Fruit fly (Drosophila melanogaster): ENCODE measurements around the gene side-VII.

Gene side-VII

DNA sequence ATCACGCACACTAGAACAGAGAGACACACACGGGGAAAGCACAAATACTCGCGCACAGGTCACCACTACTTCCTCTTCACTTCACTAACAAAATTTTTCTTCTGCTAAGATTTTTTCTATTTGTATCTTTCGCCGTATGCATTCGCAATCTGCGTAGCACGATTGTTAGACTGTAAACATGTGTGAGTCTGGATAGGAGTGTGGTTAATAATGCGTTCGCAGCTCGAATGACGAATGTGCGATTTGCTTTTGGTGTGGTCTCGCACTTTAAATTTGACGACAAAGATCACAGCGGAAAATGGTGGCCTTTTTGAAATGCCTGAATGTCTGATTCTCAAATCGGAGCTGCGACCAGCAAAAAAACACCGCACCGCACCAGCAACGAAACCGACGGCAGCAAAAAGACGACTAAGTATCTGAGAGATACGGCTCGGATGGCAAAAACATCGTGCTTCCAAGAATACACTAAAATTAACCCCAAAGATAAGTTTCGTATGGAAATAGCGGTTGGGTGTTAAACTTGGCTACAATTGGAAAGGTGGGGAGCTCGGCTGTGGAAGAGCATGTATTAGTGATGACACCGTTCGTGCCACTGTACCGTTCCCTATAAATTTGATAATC, 34.7 kb downstream of the side-VII start, which contains the start of gene Unc-115a (continued):
- TF ChIP-seq CG4617 (GFP tag; optimal IDR thresholded peaks at IDR 0.05; ENCODE audit: borderline replicate concordance): peak; percentile 34
- TF ChIP-seq CG12104 (GFP tag; optimal IDR thresholded peaks at IDR 0.05): peak; percentile 29
- no peak for TF ChIP-seq otp (GFP tag; IDR thresholded peaks at IDR 0.05)
- TF ChIP-seq CG13624 (GFP tag; optimal IDR thresholded peaks at IDR 0.05): peak; percentile 78
- TF ChIP-seq dm (GFP tag; optimal IDR thresholded peaks at IDR 0.05): peak; percentile 94
- TF ChIP-seq Dll (GFP tag; IDR thresholded peaks at IDR 0.05; ENCODE audit: partially characterized antibody): no peak
- TF ChIP-seq gcm2 (GFP tag; optimal IDR thresholded peaks at IDR 0.05): peak; percentile 53
- TF ChIP-seq Spps (tag; optimal IDR thresholded peaks at IDR 0.05): no peak
- TF ChIP-seq NC2β (GFP tag; optimal IDR thresholded peaks at IDR 0.05): peak; percentile 31
- TF ChIP-seq so (GFP tag; IDR thresholded peaks at IDR 0.05): no peak
- TF ChIP-seq Hmx (GFP tag; optimal IDR thresholded peaks at IDR 0.05): no peak
- peak; percentile 48 for TF ChIP-seq Bteb2 (GFP tag; optimal IDR thresholded peaks at IDR 0.05)
- peak; percentile 47 for TF ChIP-seq salm (tag; optimal IDR thresholded peaks at IDR 0.05)
- no peak for TF ChIP-seq ato (GFP tag; IDR thresholded peaks at IDR 0.05; ENCODE audit: partially characterized antibody)
- TF ChIP-seq slou (GFP tag; optimal IDR thresholded peaks at IDR 0.05): peak; percentile 3
- TF ChIP-seq inv (GFP tag; IDR thresholded peaks at IDR 0.05; ENCODE audit: partially characterized antibody): no peak
- no peak for TF ChIP-seq esg (GFP tag; conservative IDR thresholded peaks at IDR 0.05)
- peak; percentile 43 for TF ChIP-seq CG12236 (GFP tag; optimal IDR thresholded peaks at IDR 0.05)
- peak; percentile 54 for TF ChIP-seq CG6813 (GFP tag; optimal IDR thresholded peaks at IDR 0.05)
- no peak for TF ChIP-seq Trl (optimal IDR thresholded peaks at IDR 0.05)
- TF ChIP-seq Trl (GFP tag; optimal IDR thresholded peaks at IDR 0.05): peak; percentile 30
- TF ChIP-seq vfl (GFP tag; optimal IDR thresholded peaks at IDR 0.05): peak; percentile 39
- no peak for TF ChIP-seq CG7372 (GFP tag; IDR thresholded peaks at IDR 0.05)
- TF ChIP-seq ranshi (GFP tag; IDR thresholded peaks at IDR 0.05): no peak
- TF ChIP-seq YL-1 (GFP tag; optimal IDR thresholded peaks at IDR 0.05): peak; percentile 75
- no peak for TF ChIP-seq wdn (GFP tag; IDR thresholded peaks at IDR 0.05)
- no peak for TF ChIP-seq CG15269 (tag; optimal IDR thresholded peaks at IDR 0.05)
- TF ChIP-seq amos (GFP tag; IDR thresholded peaks at IDR 0.05; ENCODE audit: partially characterized antibody): no peak
- peak; percentile 42 for TF ChIP-seq CG31365 (tag; optimal IDR thresholded peaks at IDR 0.05)
- TF ChIP-seq CrebB (tag; optimal IDR thresholded peaks at IDR 0.05): peak; percentile 18
- TF ChIP-seq hb (GFP tag; IDR thresholded peaks at IDR 0.05; ENCODE audit: partially characterized antibody): no peak
- TF ChIP-seq Sox100B (GFP tag; optimal IDR thresholded peaks at IDR 0.05): no peak
- no peak for TF ChIP-seq tio (GFP tag; optimal IDR thresholded peaks at IDR 0.05)
- TF ChIP-seq wek (GFP tag; optimal IDR thresholded peaks at IDR 0.05): peak; percentile 36
- TF ChIP-seq CG11560 (tag; IDR thresholded peaks at IDR 0.05): no peak
- TF ChIP-seq toy (GFP tag; IDR thresholded peaks at IDR 0.05): no peak
- TF ChIP-seq CG6175 (GFP tag; IDR thresholded peaks at IDR 0.05): no peak
- no peak for TF ChIP-seq Tbp (GFP tag; optimal IDR thresholded peaks at IDR 0.05)
- no peak for TF ChIP-seq sima (GFP tag; optimal IDR thresholded peaks at IDR 0.05)
- TF ChIP-seq gsb (GFP tag; IDR thresholded peaks at IDR 0.05): no peak
- TF ChIP-seq stc (GFP tag; IDR thresholded peaks at IDR 0.05): no peak
- peak; percentile 59 for TF ChIP-seq sqz (GFP tag; optimal IDR thresholded peaks at IDR 0.05)
- peak; percentile 40 for TF ChIP-seq mirr (GFP tag; optimal IDR thresholded peaks at IDR 0.05)
- TF ChIP-seq tll (GFP tag; optimal IDR thresholded peaks at IDR 0.05): no peak
- no peak for TF ChIP-seq fd3F (GFP tag; optimal IDR thresholded peaks at IDR 0.05)
- TF ChIP-seq btn (GFP tag; optimal IDR thresholded peaks at IDR 0.05): no peak
- TF ChIP-seq Oli (tag; optimal IDR thresholded peaks at IDR 0.05): no peak
- TF ChIP-seq gsb-n (tag; optimal IDR thresholded peaks at IDR 0.05): no peak
- peak; percentile 40 for TF ChIP-seq Bdp1 (GFP tag; optimal IDR thresholded peaks at IDR 0.05)
- peak in 1 of 2 experiments; percentile 42 for TF ChIP-seq crp (GFP tag; optimal IDR thresholded peaks at IDR 0.05)

Measured in whole organism, embryonic.